Worm (Caenorhabditis elegans) whole organism, L4/young adult: ENCODE results near the gene Y39F10A.3.

Source experiments
- W03F9.2 ChIP-seq: fragments of 150-350 bp; optimal IDR thresholded peaks from 2 replicates; lab custom pipeline; 2014; ENCODE audit warnings: missing biosample characterization, missing genetic modification characterization
- dao-5 ChIP-seq: sonication (generic microtip); optimal IDR thresholded peaks from 2 replicates; lab custom pipeline; 2016; ENCODE audit warnings: missing genotype, missing genetic modification characterization, moderate library complexity, missing compliant biosample characterization
- him-1 ChIP-seq: sonication (generic microtip); optimal IDR thresholded peaks from 2 replicates; lab custom pipeline; 2016; ENCODE audit warnings: missing genotype, missing genetic modification reagents, missing genetic modification characterization, missing compliant biosample characterization

ce11 chrII:788139-788538 is 5.3 kb upstream of the Y39F10A.3 start, which contains the start of gene F46F5.15:
- no peak for TF ChIP-seq dao-5 (tag; lab: Kevin White, UChicago)
- no peak for TF ChIP-seq him-1 (tag; lab: Kevin White, UChicago)
- TF ChIP-seq W03F9.2 (tag; lab: Kevin White, UChicago), result no peak
